Worm (Caenorhabditis elegans): ENCODE measurements around the gene gipc-1.

ce11 chrIII:4863127-4863526, 7.5 kb upstream of the gipc-1 start, which contains the start of gene coq-8:
- TF ChIP-seq hlh-12 (tag; optimal IDR thresholded peaks at IDR 0.05) (no peak), egl-18 (GFP tag; IDR thresholded peaks at IDR 0.05) (no peak), lin-35 (GFP tag; optimal IDR thresholded peaks at IDR 0.05) (no peak), tbx-9 (tag; optimal IDR thresholded peaks at IDR 0.05; ENCODE audit: borderline replicate concordance) (no peak), ama-1 (optimal IDR thresholded peaks at IDR 0.05) (no peak), ama-1 (GFP tag; optimal IDR thresholded peaks at IDR 0.05) (no peak), sea-2 (GFP tag; IDR thresholded peaks at IDR 0.05) (no peak), egrh-3 (GFP tag; IDR thresholded peaks at IDR 0.05) (no peak), Y95B8A.8 (GFP tag; IDR thresholded peaks at IDR 0.05) (no peak), egl-44 (GFP tag; IDR thresholded peaks at IDR 0.05) (no peak)

All from whole organism, young adult.